Fruit fly (Drosophila melanogaster): Measurements from ENCODE around the gene CG14720.

The CG14720 gene

dm6 chr3R:11758507-11759184 is 47.2 kb downstream of the CG14720 start:
- TF ChIP-seq Myc (optimal IDR thresholded peaks at IDR 0.05) (no peak), Sin3A (optimal IDR thresholded peaks at IDR 0.05) (no peak), h (optimal IDR thresholded peaks at IDR 0.05) (no peak), psq (optimal IDR thresholded peaks at IDR 0.05) (no peak), ttk (optimal IDR thresholded peaks at IDR 0.05) (no peak), insv (optimal IDR thresholded peaks at IDR 0.05) (no peak)

dm6 chr3R:11759185-11759731 is 47.8 kb downstream of the CG14720 start:
- TF ChIP-seq h (optimal IDR thresholded peaks at IDR 0.05) (no peak), Sin3A (optimal IDR thresholded peaks at IDR 0.05) (no peak), ttk (optimal IDR thresholded peaks at IDR 0.05) (no peak), insv (optimal IDR thresholded peaks at IDR 0.05) (no peak), Myc (optimal IDR thresholded peaks at IDR 0.05) (no peak), psq (optimal IDR thresholded peaks at IDR 0.05) (no peak)

- no peak for TF ChIP-seq h (optimal IDR thresholded peaks at IDR 0.05)
These were observed 48.5 kb downstream of the CG14720 start for dm6 chr3R:11759971-11760370.

dm6 chr3R:11760669-11761387 is 49.4 kb downstream of the CG14720 start:
- TF ChIP-seq ttk (optimal IDR thresholded peaks at IDR 0.05) (no peak), h (optimal IDR thresholded peaks at IDR 0.05) (no peak), psq (optimal IDR thresholded peaks at IDR 0.05) (no peak), insv (optimal IDR thresholded peaks at IDR 0.05) (no peak), Sin3A (optimal IDR thresholded peaks at IDR 0.05) (no peak), Myc (optimal IDR thresholded peaks at IDR 0.05) (no peak)

dm6 chr3R:11761718-11762117 is 50.2 kb downstream of the CG14720 start:
- TF ChIP-seq insv (optimal IDR thresholded peaks at IDR 0.05) (no peak), h (optimal IDR thresholded peaks at IDR 0.05) (no peak), psq (optimal IDR thresholded peaks at IDR 0.05) (no peak), ttk (optimal IDR thresholded peaks at IDR 0.05) (no peak), Sin3A (optimal IDR thresholded peaks at IDR 0.05) (no peak), Myc (optimal IDR thresholded peaks at IDR 0.05) (no peak)

Measured in Kc167 (cell line).